Fruit fly (Drosophila melanogaster) whole organism, larva: Measurements from ENCODE around the gene CG11670.

ENCODE experiments used
- noc ChIP-seq: fragments of 200-800 bp; sonication (Bioruptor generic); optimal IDR thresholded peaks from 3 replicates; lab custom pipeline; 2019; ENCODE audit warnings: missing biosample characterization, mild to moderate bottlenecking, missing genetic modification characterization, moderate library complexity

Gene CG11670

dm6 chr3R:13041750-13042149 is at the start of gene CG11670:
TSS of gene CG11670 (plus strand) at chr3R:13042050.
- no peak for TF ChIP-seq noc (tag; lab: Kevin White, UChicago)

DNA sequence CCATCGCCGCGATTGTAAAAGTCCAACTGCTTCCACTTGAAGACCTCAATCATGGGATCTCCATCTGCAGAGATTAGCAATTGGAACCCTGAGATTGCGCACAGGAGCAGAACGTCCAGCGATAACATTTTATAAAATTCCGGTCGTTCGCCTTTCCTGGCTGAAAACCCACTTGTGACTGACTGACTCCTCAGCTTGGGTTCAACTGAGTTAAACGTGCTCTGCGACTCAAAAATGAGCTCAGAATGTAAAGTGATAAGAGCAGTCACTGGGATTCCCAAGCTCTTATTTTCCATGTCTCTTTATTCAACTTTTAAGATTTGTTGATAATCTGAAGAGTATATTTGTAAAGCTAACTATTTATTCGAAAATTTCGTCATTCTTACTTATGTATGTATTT is 48.8 kb upstream of the CG11670 start, which contains the start of gene yellow-f:
Gene yellow-f, minus strand, starts transcription at position 184 of the 400 bp plus-strand sequence.
- no peak for TF ChIP-seq noc (tag; lab: Kevin White, UChicago)

- TF ChIP-seq noc (tag; lab: Kevin White, UChicago): no peak
Observed at dm6 chr3R:12995047-12995446, 46.8 kb upstream of the CG11670 start, which contains the start of gene yellow-f2. TSS of gene yellow-f2 (minus strand) at chr3R:12995147.

- TF ChIP-seq noc (tag; lab: Kevin White, UChicago): no peak
Observed at dm6 chr3R:12995522-12995921, 46.3 kb upstream of the CG11670 start, which contains the start of gene CG7488. TSS of gene CG7488 (plus strand) at chr3R:12995620.

DNA sequence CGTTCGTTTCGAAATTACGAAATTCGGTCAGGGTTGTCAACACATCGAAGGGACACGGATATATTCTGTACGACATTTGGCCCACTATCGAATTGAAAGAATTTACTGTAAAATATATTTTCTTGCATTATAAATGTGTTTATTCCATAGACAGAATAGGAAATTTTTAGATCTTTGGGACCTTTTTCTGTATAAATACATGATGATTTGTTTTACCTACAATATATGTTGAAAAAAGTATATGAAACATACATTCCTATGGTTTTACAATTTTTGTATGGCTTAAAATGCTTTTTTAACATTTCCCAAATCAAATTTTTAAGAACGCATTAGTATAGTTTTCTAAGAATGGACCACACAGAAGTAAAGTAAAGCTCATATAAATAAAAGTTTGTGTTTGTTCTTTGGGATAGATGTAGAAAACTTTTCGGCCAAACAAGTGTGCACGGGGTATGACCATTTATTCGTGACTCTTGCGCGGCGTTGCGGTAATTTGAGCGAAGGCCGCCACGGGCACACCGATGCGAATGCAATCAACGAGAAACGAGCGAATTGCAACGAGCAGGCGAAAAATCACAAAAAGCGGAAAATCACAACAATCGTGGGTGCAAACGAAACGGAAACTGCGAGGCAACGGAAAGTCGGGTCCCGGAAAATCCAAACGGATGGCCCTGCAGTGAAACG is 44.2 kb upstream of the CG11670 start, which contains the start of the genes CG17327, CG44194 and CG7518:
Gene CG17327, minus strand, starts transcription at position 177 of the 684 bp plus-strand sequence.
Gene CG44194, minus strand, starts transcription at position 177 of the 684 bp plus-strand sequence.
Gene CG7518, plus strand, starts transcription at position 540 of the 684 bp plus-strand sequence.
- no peak for TF ChIP-seq noc (tag; lab: Kevin White, UChicago)

DNA sequence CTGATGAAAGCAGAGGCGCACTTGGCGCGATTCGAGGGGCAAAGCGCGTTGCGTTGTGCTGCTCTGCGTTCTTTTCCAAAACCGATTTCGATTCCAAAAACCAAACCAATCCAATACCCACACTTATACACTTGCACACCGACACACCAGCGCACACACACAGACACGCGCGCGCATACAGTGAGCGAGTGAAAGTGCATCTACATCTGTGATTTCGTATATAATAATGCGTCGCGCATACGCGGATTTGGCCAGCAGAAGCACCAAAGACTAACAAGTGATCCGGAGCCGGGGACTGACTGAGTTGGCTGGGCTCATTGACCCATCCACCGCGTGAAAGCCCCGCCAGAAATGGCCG is 43.6 kb upstream of the CG11670 start:
- TF ChIP-seq noc (tag; lab: Kevin White, UChicago): no peak

DNA sequence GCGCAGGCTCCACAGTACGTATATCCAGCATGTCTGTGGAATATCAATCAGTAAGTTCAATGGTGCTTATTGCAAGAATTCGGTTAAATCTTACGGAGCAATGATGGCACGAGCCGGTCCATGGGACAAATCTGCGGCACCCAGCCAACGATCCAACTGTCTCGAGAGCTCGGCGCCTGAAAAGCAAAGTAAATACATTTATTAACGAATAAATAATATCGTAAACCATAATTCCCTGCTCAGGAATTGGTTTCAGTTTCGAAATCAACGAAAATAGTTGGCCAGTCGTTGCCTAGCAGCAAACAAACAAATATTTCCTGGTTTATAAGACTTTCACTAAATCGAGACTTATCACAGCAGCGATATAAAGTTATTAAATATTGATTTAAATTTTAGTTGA is 32.3 kb upstream of the CG11670 start, which contains the start of gene CG11656:
Gene CG11656, plus strand, starts transcription at position 301 of the 400 bp plus-strand sequence.
- no peak for TF ChIP-seq noc (tag; lab: Kevin White, UChicago)

DNA sequence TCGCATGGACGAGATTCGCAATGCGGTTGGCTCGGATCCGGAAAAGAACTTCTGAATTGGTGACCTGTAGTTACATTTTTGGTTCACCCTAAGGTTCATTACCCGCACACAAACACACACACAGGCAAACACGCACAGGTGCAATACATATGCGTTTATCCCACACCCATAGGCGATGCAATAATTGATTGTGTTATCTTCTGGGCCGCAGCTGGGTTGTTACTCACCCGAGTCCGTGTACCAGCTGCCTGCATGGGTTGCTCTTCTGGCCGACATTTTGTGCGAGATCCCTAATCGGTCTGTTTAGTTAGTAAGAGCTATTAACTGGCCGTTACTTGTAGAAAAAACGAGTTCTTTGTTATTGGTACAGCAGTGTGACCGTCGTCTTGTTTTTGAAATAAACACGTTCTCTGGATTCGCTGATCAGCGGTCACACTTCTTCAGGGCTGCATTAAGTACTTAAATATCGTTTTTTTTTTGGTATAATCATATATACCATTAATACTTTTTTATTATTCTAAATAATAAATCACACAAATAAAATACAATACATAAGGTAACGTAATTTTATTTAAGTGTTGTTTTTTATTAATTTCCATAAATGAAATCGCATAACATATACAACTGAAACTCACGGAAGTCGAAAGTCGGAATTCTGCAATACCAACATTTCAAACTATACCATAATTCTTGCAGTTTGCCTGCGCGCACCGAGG is 30.8 kb upstream of the CG11670 start, which contains the start of gene CG8031:
Gene CG8031, minus strand, starts transcription at position 406 of the 716 bp plus-strand sequence.
- no peak for TF ChIP-seq noc (tag; lab: Kevin White, UChicago)

dm6 chr3R:13011621-13011963 is 30.3 kb upstream of the CG11670 start, which contains the start of gene CtBP:
TSS of gene CtBP (plus strand) at chr3R:13011649.
- no peak for TF ChIP-seq noc (tag; lab: Kevin White, UChicago)

- peak; percentile 76 for TF ChIP-seq noc (tag; lab: Kevin White, UChicago)
Observed at dm6 chr3R:13012351-13012750, 29.5 kb upstream of the CG11670 start.

- no peak for TF ChIP-seq noc (tag; lab: Kevin White, UChicago)
Observed at dm6 chr3R:13012990-13013389, 28.9 kb upstream of the CG11670 start.

DNA sequence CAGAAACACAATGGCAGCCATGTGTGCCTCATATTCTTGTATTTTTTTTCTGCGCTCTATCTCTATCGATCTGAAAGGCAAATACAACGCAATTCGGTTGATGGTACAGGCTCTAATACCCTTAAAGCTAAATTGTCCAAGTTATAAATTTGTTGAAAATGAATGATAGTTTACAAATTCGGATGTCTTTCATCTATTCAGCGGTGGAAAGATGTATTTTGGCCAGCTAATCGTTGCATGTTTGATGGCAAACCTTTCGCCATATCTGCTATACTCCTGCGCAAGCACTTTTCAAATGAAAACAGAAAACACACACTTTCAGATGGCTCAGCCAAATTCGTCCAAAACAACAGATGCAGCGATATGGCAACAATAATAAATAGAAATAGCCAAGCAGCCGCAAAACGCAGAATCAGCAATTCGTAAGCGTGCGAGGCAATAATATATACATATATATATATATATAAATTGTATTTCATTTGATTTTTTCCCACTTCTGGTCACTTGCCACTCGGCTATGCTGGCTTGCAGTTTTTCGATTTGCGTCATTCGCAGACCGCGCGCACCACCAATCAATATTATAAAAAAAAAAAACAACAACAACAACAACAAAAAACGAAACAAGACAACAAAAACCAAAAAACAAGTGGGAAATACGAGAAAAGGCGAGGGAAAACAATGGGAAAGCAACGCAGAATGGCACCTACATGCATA is 27.5 kb upstream of the CG11670 start:
- TF ChIP-seq noc (tag; lab: Kevin White, UChicago): peak; percentile 31

DNA sequence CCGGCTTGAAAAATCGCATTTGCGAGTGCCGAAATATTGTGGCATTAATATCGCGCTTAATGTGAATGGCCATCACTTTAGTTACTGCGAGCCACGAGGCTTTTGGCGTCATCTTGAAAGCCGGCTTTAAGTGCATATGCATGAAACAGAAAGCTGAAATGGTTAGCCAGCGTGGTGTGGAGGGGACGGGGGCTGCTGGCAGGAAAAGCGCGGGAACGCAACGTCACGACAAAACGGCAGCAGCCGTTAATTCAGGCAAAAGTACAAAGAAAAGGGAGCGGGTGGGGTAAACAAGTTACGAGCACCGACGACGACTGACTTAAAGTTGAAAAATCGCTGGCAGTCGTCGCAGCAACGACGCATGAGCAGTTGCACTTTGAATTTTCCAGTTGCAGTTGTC is 26.4 kb upstream of the CG11670 start:
- TF ChIP-seq noc (tag; lab: Kevin White, UChicago): no peak

DNA sequence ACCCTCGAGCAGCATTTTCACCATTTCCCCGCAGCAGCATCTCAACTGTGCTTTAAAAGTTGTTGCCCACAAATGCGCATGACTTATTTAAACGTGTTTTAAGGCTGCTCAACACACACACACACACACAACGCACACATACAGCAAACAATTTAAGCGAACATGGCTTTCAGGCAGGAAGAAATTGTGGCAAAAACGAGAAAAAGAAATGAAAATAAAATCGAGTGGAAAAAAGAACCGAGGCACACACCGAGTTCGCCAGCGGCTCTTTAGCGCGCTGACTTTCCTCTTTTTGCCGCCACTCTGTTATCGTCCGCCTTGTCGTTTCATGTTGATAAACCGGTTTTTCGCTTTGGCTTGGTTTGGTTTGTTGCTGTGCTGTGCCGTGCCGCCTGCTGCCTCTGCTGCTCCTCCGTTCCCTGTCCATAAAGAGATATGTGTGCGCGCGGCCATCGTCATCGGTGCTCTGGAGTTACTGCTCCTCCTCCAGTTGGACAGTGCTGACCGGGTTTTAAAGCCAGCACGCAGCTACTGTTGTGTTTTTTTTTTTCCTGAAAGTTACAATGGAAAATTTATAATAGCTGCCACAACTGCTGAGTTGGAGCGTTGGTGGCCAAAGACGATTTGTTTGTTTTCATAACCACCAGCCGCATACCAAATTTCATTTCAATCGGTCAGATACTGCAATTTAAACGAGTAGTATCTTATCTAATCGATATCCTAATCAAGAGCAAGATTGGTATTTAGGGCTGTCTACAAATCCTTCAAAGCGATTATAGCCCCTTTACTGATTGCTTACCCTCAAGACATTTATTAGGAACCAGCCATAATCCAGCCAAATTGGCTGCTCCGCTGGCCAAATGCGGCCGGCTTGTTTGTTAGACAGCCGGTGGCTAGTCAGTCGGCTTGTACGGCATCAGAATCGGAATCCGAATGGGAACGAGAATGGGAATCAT is 25.8 kb upstream of the CG11670 start:
- peak; percentile 21 for TF ChIP-seq noc (tag; lab: Kevin White, UChicago)
